Fruit fly (Drosophila melanogaster) whole organism, embryonic: ENCODE data around the gene CG15773.
A peak's percentile ranks its signal among the peaks of the same experiment; 100 is the strongest.

ENCODE experiments used
- CG18599 ChIP-seq: fragments of 200-800 bp; sonication (Bioruptor generic); optimal IDR thresholded peaks from 3 replicates; lab custom pipeline; 2017; ENCODE audit warnings: missing biosample characterization, missing genetic modification characterization, mild to moderate bottlenecking, moderate library complexity, missing genetic modification reagents
- CG8281 ChIP-seq: fragments of 200-800 bp; sonication (Bioruptor generic); optimal IDR thresholded peaks from 2 replicates; lab custom pipeline; 2018; ENCODE audit warnings: missing biosample characterization, mild to moderate bottlenecking, missing genetic modification characterization, moderate library complexity
- HHEX ChIP-seq: fragments of 200-800 bp; sonication (Bioruptor generic); optimal IDR thresholded peaks from 3 replicates; lab custom pipeline; 2017; ENCODE audit warnings: missing biosample characterization, mild to moderate bottlenecking, missing genetic modification characterization, missing genetic modification reagents
- Hr51 ChIP-seq, 2 experiments: fragments of 200-800 bp; sonication (Bioruptor generic); optimal IDR thresholded peaks; 2 replicates in 1 of 2; 3 replicates in 1 of 2; lab custom pipeline; 2016 to 2018; ENCODE audit warnings: missing biosample characterization in 2 of 2, missing genetic modification characterization in 2 of 2, mild to moderate bottlenecking in 1 of 2, moderate library complexity in 1 of 2
- NfI ChIP-seq: fragments of 200-800 bp; sonication (Bioruptor generic); optimal IDR thresholded peaks from 3 replicates; lab custom pipeline; 2018; ENCODE audit warnings: missing biosample characterization, mild to moderate bottlenecking, missing genetic modification characterization, moderate library complexity
- Ssrp ChIP-seq: fragments of 200-800 bp; sonication (Bioruptor generic); optimal IDR thresholded peaks from 2 replicates; lab custom pipeline; 2018; ENCODE audit warnings: missing biosample characterization, mild to moderate bottlenecking, missing genetic modification characterization, moderate library complexity
- ind ChIP-seq: fragments of 200-800 bp; sonication (Bioruptor generic); optimal IDR thresholded peaks from 3 replicates; lab custom pipeline; 2016; ENCODE audit warnings: missing biosample characterization, missing genetic modification characterization
- pnt ChIP-seq: fragments of 200-800 bp; sonication (Bioruptor generic); optimal IDR thresholded peaks from 3 replicates; lab custom pipeline; 2016; ENCODE audit warnings: missing biosample characterization, missing genetic modification characterization
- prd ChIP-seq, 3 experiments: fragments of >200 bp in 2 of 3; fragments of 200-800 bp in 1 of 3; sonication (Bioruptor generic) in 1 of 3; optimal IDR thresholded peaks in 2 of 3; IDR thresholded peaks in 1 of 3; 2 replicates in 2 of 3; 3 replicates in 1 of 3; pipeline versions ENCODE4 v1.3.6 to Lab custom; 2017 to 2022; ENCODE audit warnings: missing biosample characterization in 1 of 3, missing genetic modification characterization in 1 of 3

The CG15773 gene

dm6 chrX:5783260-5784040 lies 50.9 kb downstream of the CG15773 start (continued):
- peak; percentile 15 for TF ChIP-seq CG18599 (GFP tag; lab: Kevin White, UChicago)
- TF ChIP-seq CG8281 (tag; lab: Kevin White, UChicago) = no peak
- peak; percentile 62 for TF ChIP-seq Ssrp
- peak; percentile 8 for TF ChIP-seq HHEX (GFP tag; lab: Kevin White, UChicago)
- TF ChIP-seq prd (optimal IDR thresholded peaks at IDR 0.05; lab: Kevin White, UChicago) = no peak
- peak; percentile 55; the same call in 2 of the 3 replicates for TF ChIP-seq prd (GFP tag; IDR thresholded peaks at IDR 0.05; lab: Robert Waterston, UW)
- TF ChIP-seq Hr51 (GFP tag; optimal IDR thresholded peaks at IDR 0.05; lab: Kevin White, UChicago) = peak in 1 of 2 experiments; percentile 53
- peak; percentile 4 for TF ChIP-seq NfI (GFP tag; lab: Kevin White, UChicago)
- peak; percentile 13 for TF ChIP-seq ind (GFP tag; lab: Kevin White, UChicago)
- TF ChIP-seq pnt (GFP tag; lab: Kevin White, UChicago) = peak; percentile 22
